Worm (Caenorhabditis elegans) whole organism, L1 larva: ENCODE results near the gene prx-14.

Experiments used
- C16A3.4 ChIP-seq: fragments of 150-350 bp; optimal IDR thresholded peaks from 2 replicates; lab custom pipeline; 2014; ENCODE audit warnings: missing biosample characterization, missing genetic modification characterization
- C34B4.2 ChIP-seq: sonication (generic microtip); optimal IDR thresholded peaks from 2 replicates; lab custom pipeline; 2017; ENCODE audit warnings: mild to moderate bottlenecking, missing genetic modification characterization, missing compliant biosample characterization
- alr-1 ChIP-seq: fragments of 200-800 bp; sonication (Bioruptor generic); optimal IDR thresholded peaks from 2 replicates; lab custom pipeline; 2018; ENCODE audit warnings: borderline replicate concordance, mild to moderate bottlenecking, missing genetic modification characterization, missing compliant biosample characterization
- blmp-1 ChIP-seq: fragments of 150-350 bp; optimal IDR thresholded peaks from 2 replicates; lab custom pipeline; 2014; ENCODE audit warnings: missing biosample characterization, missing genetic modification characterization
- ceh-8 ChIP-seq: fragments of 200-800 bp; sonication (Bioruptor generic); optimal IDR thresholded peaks from 2 replicates; lab custom pipeline; 2018; ENCODE audit warnings: mild to moderate bottlenecking, missing genetic modification characterization, moderate library complexity, missing compliant biosample characterization
- ceh-82 ChIP-seq, 3 experiments: fragments of 150-350 bp in 1 of 3; sonication (generic microtip) in 2 of 3; optimal IDR thresholded peaks; 2 replicates each; lab custom pipeline; 2014 to 2017; ENCODE audit warnings: missing biosample characterization in 3 of 3, missing genetic modification characterization in 3 of 3
- ceh-88 ChIP-seq: fragments of 200-800 bp; sonication (Bioruptor generic); IDR thresholded peaks from 2 replicates; pipeline ENCODE4 v1.3.6; 2022; ENCODE audit warnings: missing genetic modification characterization, missing compliant biosample characterization
- ceh-90 ChIP-seq: sonication (generic microtip); optimal IDR thresholded peaks from 2 replicates; lab custom pipeline; 2016; ENCODE audit warnings: missing genetic modification characterization, missing compliant biosample characterization
- efl-1 ChIP-seq, 4 experiments: fragments of 150-350 bp; optimal IDR thresholded peaks in 3 of 4; peaks in 1 of 4; 1 replicate in 1 of 4; 2 replicates in 3 of 4; lab custom pipeline; 2014; ENCODE audit warnings: missing biosample characterization in 2 of 4, missing genetic modification characterization in 2 of 4, missing genetic modification reagents in 2 of 4
- efl-3 ChIP-seq: fragments of 200-800 bp; sonication (Bioruptor generic); optimal IDR thresholded peaks from 2 replicates; lab custom pipeline; 2018; ENCODE audit warnings: mild to moderate bottlenecking, missing genetic modification characterization, missing compliant biosample characterization
- egl-13 ChIP-seq: sonication (generic microtip); optimal IDR thresholded peaks from 2 replicates; lab custom pipeline; 2016; ENCODE audit warnings: missing genotype, missing genetic modification reagents, missing genetic modification characterization, missing compliant biosample characterization
- elt-2 ChIP-seq: sonication (generic microtip); optimal IDR thresholded peaks from 2 replicates; lab custom pipeline; 2016; ENCODE audit warnings: missing genetic modification characterization, mild to moderate bottlenecking, inconsistent platforms, missing compliant biosample characterization, missing genetic modification reagents
- elt-3 ChIP-seq, 6 experiments: fragments of 150-350 bp in 1 of 6; sonication (generic microtip); optimal IDR thresholded peaks; 2 replicates each; lab custom pipeline; 2017 to 2018; ENCODE audit warnings: missing biosample characterization in 6 of 6, missing genetic modification characterization in 6 of 6, inconsistent platforms in 1 of 6
- fkh-4 ChIP-seq: sonication (generic microtip); optimal IDR thresholded peaks from 2 replicates; lab custom pipeline; 2016; ENCODE audit warnings: missing compliant biosample characterization, missing genetic modification characterization, borderline replicate concordance
- fkh-8 ChIP-seq: sonication (generic microtip); optimal IDR thresholded peaks from 2 replicates; lab custom pipeline; 2016; ENCODE audit warnings: mild to moderate bottlenecking, missing genetic modification characterization, missing compliant biosample characterization
- grh-1 ChIP-seq: fragments of 200-800 bp; sonication (Bioruptor generic); IDR thresholded peaks from 2 replicates; pipeline ENCODE4 v1.3.6; 2022; ENCODE audit warnings: missing genetic modification reagents, missing genetic modification characterization, missing compliant biosample characterization
- hlh-17 ChIP-seq: fragments of 200-800 bp; sonication (Bioruptor generic); optimal IDR thresholded peaks from 2 replicates; lab custom pipeline; 2018; ENCODE audit warnings: missing genetic modification characterization, mild to moderate bottlenecking, missing compliant biosample characterization, moderate library complexity, borderline replicate concordance
- hpl-2 ChIP-seq: fragments of 150-350 bp; optimal IDR thresholded peaks from 2 replicates; lab custom pipeline; 2014; ENCODE audit warnings: missing biosample characterization, missing genetic modification reagents, missing genetic modification characterization
- isw-1 ChIP-seq: fragments of 200-800 bp; sonication (Bioruptor generic); IDR thresholded peaks from 2 replicates; pipeline ENCODE4 v1.3.6; 2022; ENCODE audit warnings: missing genetic modification characterization, missing compliant biosample characterization
- jun-1 ChIP-seq: fragments of 150-350 bp; optimal IDR thresholded peaks from 2 replicates; lab custom pipeline; 2014; ENCODE audit warnings: missing biosample characterization, missing genetic modification reagents, missing genetic modification characterization
- lin-14 ChIP-seq: fragments of 200-800 bp; sonication (Bioruptor generic); optimal IDR thresholded peaks from 2 replicates; lab custom pipeline; 2018; ENCODE audit warnings: mild to moderate bottlenecking, missing genetic modification characterization, moderate library complexity, missing compliant biosample characterization
- lin-15B ChIP-seq: fragments of 150-350 bp; sonication (generic microtip); optimal IDR thresholded peaks from 3 replicates; lab custom pipeline; 2014; ENCODE audit warnings: missing biosample characterization, missing genetic modification characterization
- lin-35 ChIP-seq, 2 experiments: fragments of 150-350 bp; optimal IDR thresholded peaks; 2 replicates each; lab custom pipeline; 2014; ENCODE audit warnings: missing biosample characterization in 2 of 2, missing genetic modification characterization in 2 of 2, missing genetic modification reagents in 2 of 2
- lin-39 ChIP-seq: fragments of 150-350 bp; optimal IDR thresholded peaks from 2 replicates; lab custom pipeline; 2014; ENCODE audit warnings: missing biosample characterization, missing genetic modification reagents, missing genetic modification characterization
- lir-3 ChIP-seq: sonication (generic microtip); optimal IDR thresholded peaks from 2 replicates; lab custom pipeline; 2016; ENCODE audit warnings: mild to moderate bottlenecking, missing genetic modification characterization, moderate library complexity, missing compliant biosample characterization; ENCODE audit not compliant: poor library complexity
- lsy-2 ChIP-seq, 2 experiments: fragments of 150-350 bp; optimal IDR thresholded peaks; 2 replicates each; lab custom pipeline; 2014; ENCODE audit warnings: missing biosample characterization in 2 of 2, missing genetic modification characterization in 2 of 2
- mab-9 ChIP-seq: fragments of 200-800 bp; sonication (Bioruptor generic); IDR thresholded peaks from 2 replicates; pipeline ENCODE4 v1.3.6; 2022; ENCODE audit warnings: missing genetic modification reagents, missing genetic modification characterization, missing compliant biosample characterization
- mef-2 ChIP-seq: fragments of 150-350 bp; optimal IDR thresholded peaks from 2 replicates; lab custom pipeline; 2014; ENCODE audit warnings: missing biosample characterization, missing genetic modification characterization
- nhr-19 ChIP-seq: fragments of 200-800 bp; sonication (Bioruptor generic); conservative IDR thresholded peaks from 2 replicates; pipeline ENCODE4 v1.3.6; 2022; ENCODE audit warnings: missing genetic modification characterization, missing compliant biosample characterization
- nhr-20 ChIP-seq: sonication (generic microtip); optimal IDR thresholded peaks from 2 replicates; lab custom pipeline; 2016; ENCODE audit warnings: mild to moderate bottlenecking, missing genetic modification characterization, missing compliant biosample characterization
- nhr-28 ChIP-seq: fragments of 150-350 bp; optimal IDR thresholded peaks from 2 replicates; lab custom pipeline; 2014; ENCODE audit warnings: missing biosample characterization, missing genetic modification characterization
- nhr-47 ChIP-seq: sonication (generic microtip); optimal IDR thresholded peaks from 2 replicates; lab custom pipeline; 2016; ENCODE audit warnings: mild to moderate bottlenecking, missing genetic modification characterization, moderate library complexity, missing compliant biosample characterization
- nhr-71 ChIP-seq: sonication (generic microtip); optimal IDR thresholded peaks from 2 replicates; lab custom pipeline; 2016; ENCODE audit warnings: mild to moderate bottlenecking, missing genetic modification characterization, moderate library complexity, missing compliant biosample characterization
- nhr-76 ChIP-seq: sonication (generic microtip); optimal IDR thresholded peaks from 2 replicates; lab custom pipeline; 2017; ENCODE audit warnings: missing biosample characterization, missing genetic modification characterization
- nhr-77 ChIP-seq: fragments of 150-350 bp; optimal IDR thresholded peaks from 2 replicates; lab custom pipeline; 2014; ENCODE audit warnings: missing biosample characterization, missing genetic modification characterization
- nhr-84 ChIP-seq: sonication (generic microtip); optimal IDR thresholded peaks from 2 replicates; lab custom pipeline; 2017; ENCODE audit warnings: missing biosample characterization, missing genetic modification characterization
- nhr-90 ChIP-seq: sonication (generic microtip); optimal IDR thresholded peaks from 2 replicates; lab custom pipeline; 2016; ENCODE audit warnings: mild to moderate bottlenecking, missing genetic modification characterization, missing compliant biosample characterization; ENCODE audit not compliant: poor library complexity
- pag-3 ChIP-seq: sonication (generic microtip); optimal IDR thresholded peaks from 2 replicates; lab custom pipeline; 2017; ENCODE audit warnings: missing genetic modification characterization, mild to moderate bottlenecking, missing compliant biosample characterization, antibody characterized with exemption, borderline replicate concordance; ENCODE audit not compliant: insufficient read depth
- pqm-1 ChIP-seq: sonication (generic microtip); optimal IDR thresholded peaks from 3 replicates; lab custom pipeline; 2017; ENCODE audit warnings: missing biosample characterization, missing genetic modification characterization
- snpc-4 ChIP-seq: fragments of 150-350 bp; optimal IDR thresholded peaks from 2 replicates; lab custom pipeline; 2014; ENCODE audit warnings: missing biosample characterization, missing genetic modification characterization
- sox-4 ChIP-seq: sonication (generic microtip); optimal IDR thresholded peaks from 2 replicates; lab custom pipeline; 2016; ENCODE audit warnings: missing genetic modification characterization, missing compliant biosample characterization
- sptf-1 ChIP-seq: fragments of 150-350 bp; optimal IDR thresholded peaks from 2 replicates; lab custom pipeline; 2014; ENCODE audit warnings: missing biosample characterization, missing genetic modification characterization
- sup-37 ChIP-seq: fragments of 200-800 bp; sonication (Bioruptor generic); optimal IDR thresholded peaks from 2 replicates; lab custom pipeline; 2018; ENCODE audit warnings: mild to moderate bottlenecking, missing genetic modification characterization, missing compliant biosample characterization
- tbx-2 ChIP-seq: sonication (generic microtip); optimal IDR thresholded peaks from 2 replicates; lab custom pipeline; 2016; ENCODE audit warnings: missing genetic modification characterization, missing compliant biosample characterization
- tlp-1 ChIP-seq: fragments of 150-350 bp; optimal IDR thresholded peaks from 2 replicates; lab custom pipeline; 2014; ENCODE audit warnings: missing biosample characterization, missing genetic modification characterization
- unc-62 ChIP-seq: fragments of 150-350 bp; optimal IDR thresholded peaks from 2 replicates; lab custom pipeline; 2014; ENCODE audit warnings: missing biosample characterization, missing genetic modification reagents, missing genetic modification characterization
- vab-15 ChIP-seq: sonication (generic microtip); optimal IDR thresholded peaks from 2 replicates; lab custom pipeline; 2017; ENCODE audit warnings: missing genotype, mild to moderate bottlenecking, missing genetic modification characterization, missing compliant biosample characterization
- xbp-1 ChIP-seq: sonication (generic microtip); optimal IDR thresholded peaks from 2 replicates; lab custom pipeline; 2016; ENCODE audit warnings: missing genetic modification characterization, missing compliant biosample characterization
- zag-1 ChIP-seq: fragments of 150-350 bp; optimal IDR thresholded peaks from 2 replicates; lab custom pipeline; 2014; ENCODE audit warnings: missing biosample characterization, missing genetic modification characterization
- ztf-4 ChIP-seq: fragments of 150-350 bp; optimal IDR thresholded peaks from 2 replicates; lab custom pipeline; 2014; ENCODE audit warnings: missing biosample characterization, missing genetic modification characterization

prx-14 gene

DNA sequence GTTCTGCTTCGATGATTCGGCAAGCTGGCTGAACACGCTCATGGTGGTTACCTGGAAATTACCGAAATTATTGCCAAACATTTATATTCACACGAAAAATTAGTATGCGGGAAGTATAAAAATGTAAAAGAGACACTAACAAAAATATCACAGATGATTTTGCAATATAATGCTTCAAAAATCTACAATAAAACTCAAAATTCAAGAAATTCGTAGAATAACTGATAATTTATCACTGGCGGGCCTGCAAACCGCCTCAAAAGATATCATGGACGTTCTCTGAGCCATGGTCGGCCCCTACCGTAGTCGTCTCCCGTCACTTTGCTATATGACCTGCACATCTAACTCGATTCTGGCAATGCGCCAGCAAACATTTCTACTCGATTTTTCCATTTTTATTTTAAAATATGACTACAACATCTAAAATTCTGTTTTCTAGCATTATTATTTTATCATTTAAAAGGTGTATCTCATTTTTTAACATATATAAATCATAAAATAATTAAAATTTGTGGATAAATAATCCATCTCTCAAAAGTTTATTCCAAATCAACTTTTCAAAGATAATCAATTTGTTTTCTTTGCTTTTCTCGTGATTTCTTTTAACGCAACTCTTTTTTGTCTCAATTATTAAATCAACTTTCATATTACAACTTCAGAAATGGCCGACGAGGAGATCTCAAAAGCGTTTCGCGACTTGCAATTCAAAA, 33.3 kb upstream of the prx-14 start, which contains the start of the genes F01G4.6 and pfd-1 (continued):
- no peak for TF ChIP-seq tlp-1 (tag; lab: Kevin White, UChicago)
- peak; percentile 91 for TF ChIP-seq jun-1 (tag; lab: Kevin White, UChicago)
- no peak for TF ChIP-seq nhr-84 (tag; lab: Kevin White, UChicago)
- no peak for TF ChIP-seq nhr-28 (tag; lab: Kevin White, UChicago)
- TF ChIP-seq xbp-1 (tag; lab: Kevin White, UChicago): peak; percentile 98
- TF ChIP-seq hpl-2 (GFP tag; lab: Kevin White, UChicago): peak; percentile 51
- peak; percentile 96 for TF ChIP-seq lin-14 (GFP tag; lab: Kevin White, UChicago)
- no peak for TF ChIP-seq pqm-1 (tag; lab: Kevin White, UChicago)
- TF ChIP-seq isw-1 (GFP tag; lab: Robert Waterston, UW): peak; percentile 95
- TF ChIP-seq hlh-17 (GFP tag; lab: Kevin White, UChicago): no peak
- TF ChIP-seq grh-1 (GFP tag; lab: Robert Waterston, UW): peak; percentile 84
- TF ChIP-seq fkh-4: peak; percentile 64
- peak; percentile 83 for TF ChIP-seq vab-15 (tag; lab: Kevin White, UChicago)
- TF ChIP-seq nhr-77 (tag; lab: Kevin White, UChicago): peak; percentile 92
- TF ChIP-seq ceh-90 (tag; lab: Kevin White, UChicago): no peak
- peak; percentile 91 for TF ChIP-seq ceh-88 (GFP tag; lab: Robert Waterston, UW)
- TF ChIP-seq lin-39: peak; percentile 58
- peak; percentile 97 for TF ChIP-seq nhr-71 (tag; lab: Kevin White, UChicago)
- TF ChIP-seq ztf-4 (tag; lab: Kevin White, UChicago): peak; percentile 89
- peak; percentile 88 for TF ChIP-seq ceh-8 (GFP tag; lab: Kevin White, UChicago)
- peak; percentile 92 for TF ChIP-seq nhr-90 (tag; lab: Kevin White, UChicago)
- TF ChIP-seq lsy-2 (tag; optimal IDR thresholded peaks at IDR 0.05; lab: Kevin White, UChicago): peak; percentile 99
- peak; percentile 82 for TF ChIP-seq mab-9
- TF ChIP-seq lin-15B (tag; lab: Kevin White, UChicago): peak; percentile 86
- TF ChIP-seq fkh-8: peak; percentile 95
- peak; percentile 100 for TF ChIP-seq nhr-19
- TF ChIP-seq sup-37 (GFP tag; lab: Kevin White, UChicago): peak; percentile 37
- peak; percentile 84 for TF ChIP-seq lir-3 (tag; lab: Kevin White, UChicago)
- peak; percentile 53 for TF ChIP-seq mef-2 (tag; lab: Kevin White, UChicago)
- TF ChIP-seq egl-13: peak; percentile 89
- TF ChIP-seq snpc-4: peak; percentile 80
- peak; percentile 88 for TF ChIP-seq blmp-1 (tag; lab: Kevin White, UChicago)
- TF ChIP-seq lin-35 (GFP tag; optimal IDR thresholded peaks at IDR 0.05; lab: Kevin White, UChicago): peak; percentile 87 to 91
- TF ChIP-seq nhr-76 (tag; lab: Kevin White, UChicago): no peak
- peak; percentile 95 to 97 (median 97) for TF ChIP-seq ceh-82 (tag; optimal IDR thresholded peaks at IDR 0.05; lab: Kevin White, UChicago)
- no peak for TF ChIP-seq alr-1 (tag; lab: Kevin White, UChicago)
- peak; percentile 89 to 92 for TF ChIP-seq efl-1 (optimal IDR thresholded peaks at IDR 0.05; lab: Kevin White, UChicago)
- peak; percentile 81 to 98 for TF ChIP-seq efl-1 (GFP tag; optimal IDR thresholded peaks at IDR 0.05 in 1 of 2; lab: Kevin White, UChicago)
- TF ChIP-seq sox-4 (tag; lab: Kevin White, UChicago): peak; percentile 68
- peak; percentile 97 for TF ChIP-seq zag-1 (tag; lab: Kevin White, UChicago)
- TF ChIP-seq C34B4.2: peak; percentile 53
- no peak for TF ChIP-seq unc-62 (GFP tag; lab: Kevin White, UChicago)
- peak; percentile 93 for TF ChIP-seq tbx-2 (tag; lab: Kevin White, UChicago)
- TF ChIP-seq C16A3.4 (tag; lab: Kevin White, UChicago): peak; percentile 95
- no peak for TF ChIP-seq sptf-1 (tag; lab: Kevin White, UChicago)
- peak; percentile 84 for TF ChIP-seq elt-2 (tag; lab: Kevin White, UChicago)
- TF ChIP-seq nhr-47: peak; percentile 96
- peak; percentile 71 for TF ChIP-seq pag-3 (tag; lab: Kevin White, UChicago)
- TF ChIP-seq efl-3: no peak
- TF ChIP-seq elt-3 (tag; optimal IDR thresholded peaks at IDR 0.05; lab: Kevin White, UChicago): peak; percentile 23 to 94 (median 83)
- TF ChIP-seq nhr-20 (tag; lab: Kevin White, UChicago): peak; percentile 97
